Comparison of ENCODE assay signal across 5 worm cellular contexts in genomic region chrIII:3323906-3324305, ce11.
A peak's percentile ranks its signal among the peaks of the same experiment; 100 is the strongest.
TF ChIP-seq lines count a peak whose summit lies in the region.

No protein-coding gene starts in this region.

TF ChIP-seq in whole organism, L1 larva, 84 proteins besides CTCF, POLR2A, EP300 and RAD21 (continued from another document and continues in another):
- TF ChIP-seq lin-39 (tag; optimal IDR thresholded peaks at IDR 0.05; lab: Kevin White, UChicago) (peak; percentile 35), nhr-20 (tag; optimal IDR thresholded peaks at IDR 0.05; lab: Kevin White, UChicago) (no peak), nhr-71 (tag; optimal IDR thresholded peaks at IDR 0.05; lab: Kevin White, UChicago) (no peak), dpl-1 (GFP tag; optimal IDR thresholded peaks at IDR 0.05; lab: Kevin White, UChicago) (peak; percentile 70 to 77 (median 77)), C34B4.2 (tag; optimal IDR thresholded peaks at IDR 0.05; lab: Kevin White, UChicago) (no peak), ces-1 (GFP tag; optimal IDR thresholded peaks at IDR 0.05; lab: Kevin White, UChicago) (no peak), lin-35 (GFP tag; optimal IDR thresholded peaks at IDR 0.05; lab: Kevin White, UChicago) (peak; percentile 63 to 85), aha-1 (tag; optimal IDR thresholded peaks at IDR 0.05; lab: Kevin White, UChicago) (no peak), unc-30 (tag; optimal IDR thresholded peaks at IDR 0.05; lab: Kevin White, UChicago) (no peak), ceh-8 (GFP tag; optimal IDR thresholded peaks at IDR 0.05; lab: Kevin White, UChicago) (no peak), nhr-47 (tag; optimal IDR thresholded peaks at IDR 0.05; lab: Kevin White, UChicago) (no peak), unc-86 (tag; optimal IDR thresholded peaks at IDR 0.05; lab: Kevin White, UChicago) (peak; percentile 27), ceh-82 (tag; optimal IDR thresholded peaks at IDR 0.05; lab: Kevin White, UChicago) (peak; percentile 58 to 72 (median 64)), zag-1 (tag; optimal IDR thresholded peaks at IDR 0.05; lab: Kevin White, UChicago) (no peak), C16A3.4 (tag; optimal IDR thresholded peaks at IDR 0.05; lab: Kevin White, UChicago) (peak; percentile 40), hlh-17 (GFP tag; optimal IDR thresholded peaks at IDR 0.05; lab: Kevin White, UChicago; ENCODE audit: borderline replicate concordance) (no peak), blmp-1 (tag; optimal IDR thresholded peaks at IDR 0.05; lab: Kevin White, UChicago) (peak; percentile 68), skn-1 (tag; optimal IDR thresholded peaks at IDR 0.05; lab: Kevin White, UChicago) (peak; percentile 60), zip-4 (GFP tag; optimal IDR thresholded peaks at IDR 0.05; lab: Kevin White, UChicago) (no peak), jun-1 (tag; optimal IDR thresholded peaks at IDR 0.05; lab: Kevin White, UChicago) (peak; percentile 22), ceh-63 (GFP tag; optimal IDR thresholded peaks at IDR 0.05; lab: Kevin White, UChicago) (no peak), lin-15B (tag; optimal IDR thresholded peaks at IDR 0.05; lab: Kevin White, UChicago) (peak; percentile 45), egl-27 (tag; optimal IDR thresholded peaks at IDR 0.05; lab: Kevin White, UChicago) (no peak), fkh-4 (tag; optimal IDR thresholded peaks at IDR 0.05; lab: Kevin White, UChicago; ENCODE audit: borderline replicate concordance) (no peak), irx-1 (tag; optimal IDR thresholded peaks at IDR 0.05; lab: Kevin White, UChicago) (no peak), unc-130 (tag; optimal IDR thresholded peaks at IDR 0.05; lab: Kevin White, UChicago) (peak; percentile 68), isw-1 (GFP tag; IDR thresholded peaks at IDR 0.05; lab: Robert Waterston, UW) (peak; percentile 50)

TF ChIP-seq in whole organism, L2 larva, 48 proteins besides CTCF, POLR2A, EP300 and RAD21 (continued from another document):
- peak; percentile 56 for TF ChIP-seq nhr-25 (tag; optimal IDR thresholded peaks at IDR 0.05; lab: Kevin White, UChicago)
- peak; percentile 93 for TF ChIP-seq nhr-129 (tag; optimal IDR thresholded peaks at IDR 0.05; lab: Kevin White, UChicago)
- peak; percentile 80 for TF ChIP-seq C34F6.9 (tag; optimal IDR thresholded peaks at IDR 0.05; lab: Kevin White, UChicago)
- peak; percentile 69 to 91 for TF ChIP-seq lsy-2 (tag; optimal IDR thresholded peaks at IDR 0.05; lab: Kevin White, UChicago)
- no peak for TF ChIP-seq ztf-11 (tag; optimal IDR thresholded peaks at IDR 0.05; lab: Kevin White, UChicago)
- peak; percentile 35 for TF ChIP-seq sma-3 (GFP tag; optimal IDR thresholded peaks at IDR 0.05; lab: Kevin White, UChicago)

TF ChIP-seq in whole organism, L3 larva, 47 proteins besides CTCF, POLR2A, EP300 and RAD21 (continued from another document):
- peak; percentile 78 for TF ChIP-seq ama-1 (optimal IDR thresholded peaks at IDR 0.05; lab: Kevin White, UChicago)

TF ChIP-seq in whole organism, L4 larva, 104 proteins besides CTCF, POLR2A, EP300 and RAD21 (continued from another document and continues in another):
- no peak for TF ChIP-seq ctbp-1 (GFP tag; IDR thresholded peaks at IDR 0.05; lab: Robert Waterston, UW)
- TF ChIP-seq lin-39 (tag; optimal IDR thresholded peaks at IDR 0.05; lab: Kevin White, UChicago), result no peak
- peak; percentile 50 for TF ChIP-seq nhr-77 (tag; optimal IDR thresholded peaks at IDR 0.05; lab: Kevin White, UChicago)
- peak; percentile 8 for TF ChIP-seq spr-1 (tag; optimal IDR thresholded peaks at IDR 0.05; lab: Kevin White, UChicago)
- no peak for TF ChIP-seq mxl-2 (GFP tag; conservative IDR thresholded peaks at IDR 0.05; lab: Robert Waterston, UW)
- peak; percentile 2 for TF ChIP-seq lin-13 (GFP tag; optimal IDR thresholded peaks at IDR 0.05; lab: Kevin White, UChicago)
- peak; percentile 34; the same call in 1 of the 2 replicates for TF ChIP-seq arid-1 (GFP tag; conservative IDR thresholded peaks at IDR 0.05; lab: Robert Waterston, UW)
- no peak for TF ChIP-seq nhr-76 (tag; optimal IDR thresholded peaks at IDR 0.05; lab: Kevin White, UChicago)
- TF ChIP-seq nhr-25 (tag; optimal IDR thresholded peaks at IDR 0.05; lab: Kevin White, UChicago; ENCODE audit: borderline replicate concordance, insufficient read depth), result no peak
- TF ChIP-seq T20F7.1 (GFP tag; optimal IDR thresholded peaks at IDR 0.05; lab: Kevin White, UChicago), result peak; percentile 59
- TF ChIP-seq nhr-6 (tag; optimal IDR thresholded peaks at IDR 0.05; lab: Kevin White, UChicago), result peak; percentile 8
- no peak for TF ChIP-seq nhr-111 (GFP tag; optimal IDR thresholded peaks at IDR 0.05; lab: Kevin White, UChicago)
- TF ChIP-seq madf-5 (GFP tag; IDR thresholded peaks at IDR 0.05; lab: Robert Waterston, UW), result no peak
- TF ChIP-seq aha-1 (tag; lab: Kevin White, UChicago), result peak; percentile 90
- TF ChIP-seq nhr-42 (GFP tag; IDR thresholded peaks at IDR 0.05; lab: Robert Waterston, UW), result peak; percentile 65; the same call in 1 of the 2 replicates
- no peak for TF ChIP-seq daf-16 (GFP tag; optimal IDR thresholded peaks at IDR 0.05; lab: Kevin White, UChicago)
- TF ChIP-seq daf-16 (tag; optimal IDR thresholded peaks at IDR 0.05; lab: Kevin White, UChicago), result no peak
- TF ChIP-seq gei-8 (GFP tag; optimal IDR thresholded peaks at IDR 0.05; lab: Kevin White, UChicago), result no peak
- TF ChIP-seq lim-7 (GFP tag; IDR thresholded peaks at IDR 0.05; lab: Robert Waterston, UW), result no peak
- no peak for TF ChIP-seq nhr-28 (tag; optimal IDR thresholded peaks at IDR 0.05; lab: Kevin White, UChicago)
- TF ChIP-seq dve-1 (tag; optimal IDR thresholded peaks at IDR 0.05; lab: Kevin White, UChicago; ENCODE audit: insufficient read depth), result peak; percentile 30
- TF ChIP-seq F49E8.2 (tag; optimal IDR thresholded peaks at IDR 0.05; lab: Kevin White, UChicago; ENCODE audit: borderline replicate concordance), result peak; percentile 15
- no peak for TF ChIP-seq zfp-2 (tag; optimal IDR thresholded peaks at IDR 0.05; lab: Kevin White, UChicago)
- peak; percentile 66 for TF ChIP-seq ama-1 (optimal IDR thresholded peaks at IDR 0.05; lab: Kevin White, UChicago)
- no peak for TF ChIP-seq php-3 (GFP tag; IDR thresholded peaks at IDR 0.05; lab: Robert Waterston, UW)
- peak; percentile 70 for TF ChIP-seq dpl-1 (GFP tag; optimal IDR thresholded peaks at IDR 0.05; lab: Kevin White, UChicago)
- no peak for TF ChIP-seq ceh-44 (GFP tag; IDR thresholded peaks at IDR 0.05; lab: Robert Waterston, UW)
- TF ChIP-seq rbr-2 (tag; optimal IDR thresholded peaks at IDR 0.05; lab: Kevin White, UChicago), result peak; percentile 15
- TF ChIP-seq mep-1 (tag; optimal IDR thresholded peaks at IDR 0.05; lab: Kevin White, UChicago), result peak; percentile 61
- TF ChIP-seq dmd-9 (GFP tag; IDR thresholded peaks at IDR 0.05; lab: Robert Waterston, UW), result no peak
- TF ChIP-seq set-16 (GFP tag; IDR thresholded peaks at IDR 0.05; lab: Robert Waterston, UW), result no peak
- peak; percentile 75 for TF ChIP-seq lin-38 (GFP tag; IDR thresholded peaks at IDR 0.05; lab: Robert Waterston, UW)
- TF ChIP-seq fos-1 (tag; optimal IDR thresholded peaks at IDR 0.05; lab: Kevin White, UChicago), result no peak
- no peak for TF ChIP-seq unc-62 (GFP tag; optimal IDR thresholded peaks at IDR 0.05 in 1 of 2; lab: Kevin White, UChicago)
- no peak for TF ChIP-seq unc-62 (tag; optimal IDR thresholded peaks at IDR 0.05; lab: Kevin White, UChicago)
- TF ChIP-seq snpc-4 (tag; optimal IDR thresholded peaks at IDR 0.05; lab: Kevin White, UChicago), result no peak
- no peak for TF ChIP-seq egl-27 (tag; optimal IDR thresholded peaks at IDR 0.05; lab: Kevin White, UChicago)
- 0 out of 2 replicates have a peak, but pooled peaks have one; percentile 38 for TF ChIP-seq zfp-3 (GFP tag; conservative IDR thresholded peaks at IDR 0.05; lab: Robert Waterston, UW)
- no peak for TF ChIP-seq R02D3.7 (tag; optimal IDR thresholded peaks at IDR 0.05; lab: Kevin White, UChicago)
- no peak for TF ChIP-seq jun-1 (tag; optimal IDR thresholded peaks at IDR 0.05; lab: Kevin White, UChicago)
- peak; percentile 83 for TF ChIP-seq mes-2 (tag; optimal IDR thresholded peaks at IDR 0.05; lab: Kevin White, UChicago; ENCODE audit: poor library complexity, severe bottlenecking)
- TF ChIP-seq nhr-102 (tag; optimal IDR thresholded peaks at IDR 0.05; lab: Kevin White, UChicago), result peak; percentile 9
- no peak for TF ChIP-seq pha-4 (GFP tag; IDR thresholded peaks at IDR 0.05; lab: Robert Waterston, UW)
- no peak for TF ChIP-seq pha-4 (tag; optimal IDR thresholded peaks at IDR 0.05; lab: Kevin White, UChicago)
- TF ChIP-seq unc-39 (tag; optimal IDR thresholded peaks at IDR 0.05; lab: Kevin White, UChicago), result no peak
- no peak for TF ChIP-seq mdt-29 (GFP tag; IDR thresholded peaks at IDR 0.05; lab: Robert Waterston, UW)
- TF ChIP-seq nhr-48 (tag; optimal IDR thresholded peaks at IDR 0.05; lab: Kevin White, UChicago), result no peak
- no peak for TF ChIP-seq duxl-1 (tag; optimal IDR thresholded peaks at IDR 0.05; lab: Kevin White, UChicago; ENCODE audit: poor library complexity)
- TF ChIP-seq sdz-12 (GFP tag; optimal IDR thresholded peaks at IDR 0.05; lab: Kevin White, UChicago), result no peak
- no peak for TF ChIP-seq lin-29 (GFP tag; IDR thresholded peaks at IDR 0.05; lab: Robert Waterston, UW)
- TF ChIP-seq F37D6.2 (tag; optimal IDR thresholded peaks at IDR 0.05; lab: Kevin White, UChicago), result no peak

TF ChIP-seq in whole organism, young adult, 124 proteins besides CTCF, POLR2A, EP300 and RAD21 (continued from another document):
- TF ChIP-seq snpc-3.4 (tag; optimal IDR thresholded peaks at IDR 0.05; lab: Kevin White, UChicago), result peak; percentile 46
- peak; percentile 38 for TF ChIP-seq repo-1 (tag; optimal IDR thresholded peaks at IDR 0.05; lab: Kevin White, UChicago)
- 0 out of 2 replicates have a peak, but pooled peaks have one; percentile 16 for TF ChIP-seq D2030.7 (GFP tag; IDR thresholded peaks at IDR 0.05; lab: Robert Waterston, UW)
- TF ChIP-seq madf-6 (GFP tag; IDR thresholded peaks at IDR 0.05; lab: Robert Waterston, UW), result peak; percentile 55
- TF ChIP-seq cebp-2 (GFP tag; IDR thresholded peaks at IDR 0.05; lab: Robert Waterston, UW), result no peak
- peak; percentile 93 for TF ChIP-seq madf-3 (GFP tag; IDR thresholded peaks at IDR 0.05; lab: Robert Waterston, UW)
- no peak for TF ChIP-seq nhr-120 (GFP tag; IDR thresholded peaks at IDR 0.05; lab: Robert Waterston, UW)
- TF ChIP-seq ama-1 (optimal IDR thresholded peaks at IDR 0.05; lab: Kevin White, UChicago), result no peak
- TF ChIP-seq ama-1 (GFP tag; optimal IDR thresholded peaks at IDR 0.05; lab: Kevin White, UChicago), result peak; percentile 0 to 25
- peak; percentile 19 for TF ChIP-seq mel-28 (tag; optimal IDR thresholded peaks at IDR 0.05; lab: Kevin White, UChicago; ENCODE audit: borderline replicate concordance)
- TF ChIP-seq athp-1 (tag; optimal IDR thresholded peaks at IDR 0.05; lab: Kevin White, UChicago), result peak; percentile 24
- TF ChIP-seq B0035.1 (tag; optimal IDR thresholded peaks at IDR 0.05; lab: Kevin White, UChicago), result no peak
- TF ChIP-seq dpff-1 (tag; optimal IDR thresholded peaks at IDR 0.05; lab: Kevin White, UChicago), result no peak
- no peak for TF ChIP-seq C06A6.2 (GFP tag; conservative IDR thresholded peaks at IDR 0.05; lab: Robert Waterston, UW)
- TF ChIP-seq chd-7 (tag; optimal IDR thresholded peaks at IDR 0.05; lab: Kevin White, UChicago), result no peak
- peak; percentile 50 for TF ChIP-seq atf-7 (tag; optimal IDR thresholded peaks at IDR 0.05; lab: Kevin White, UChicago)
- TF ChIP-seq tbp1 (GFP tag; optimal IDR thresholded peaks at IDR 0.05; lab: Kevin White, UChicago), result peak; percentile 40
- no peak for TF ChIP-seq F37B4.10 (GFP tag; IDR thresholded peaks at IDR 0.05; lab: Robert Waterston, UW)
- TF ChIP-seq B0261.1 (tag; optimal IDR thresholded peaks at IDR 0.05; lab: Kevin White, UChicago), result no peak
- TF ChIP-seq tlf-1 (GFP tag; optimal IDR thresholded peaks at IDR 0.05; lab: Kevin White, UChicago), result peak; percentile 27
- TF ChIP-seq F33H1.4 (GFP tag; IDR thresholded peaks at IDR 0.05; lab: Robert Waterston, UW), result peak; percentile 57
- peak in 1 of 3 experiments; percentile 57 for TF ChIP-seq lin-35 (GFP tag; optimal IDR thresholded peaks at IDR 0.05; lab: Kevin White, UChicago)
